Fruit fly (Drosophila melanogaster) whole organism, embryonic: ENCODE data around the gene swa.
A peak's percentile ranks its signal among the peaks of the same experiment; 100 is the strongest.

Source experiments
- Atf3 ChIP-seq: fragments of 200-800 bp; sonication (Bioruptor generic); optimal IDR thresholded peaks from 3 replicates; lab custom pipeline; 2016; ENCODE audit warnings: missing biosample characterization, missing genetic modification characterization
- Blimp-1 ChIP-seq: fragments of 200-800 bp; sonication (Bioruptor generic); optimal IDR thresholded peaks from 3 replicates; lab custom pipeline; 2018; ENCODE audit warnings: missing biosample characterization, missing genetic modification characterization, mild to moderate bottlenecking, moderate library complexity, missing genetic modification reagents
- CG10147 ChIP-seq: fragments of 200-800 bp; sonication (Bioruptor generic); optimal IDR thresholded peaks from 2 replicates; lab custom pipeline; 2019; ENCODE audit warnings: missing biosample characterization, mild to moderate bottlenecking, missing genetic modification characterization, moderate library complexity
- CG10462 ChIP-seq: fragments of 200-800 bp; sonication (Bioruptor generic); optimal IDR thresholded peaks from 2 replicates; lab custom pipeline; 2016; ENCODE audit warnings: missing biosample characterization, missing genetic modification characterization
- CG11093 ChIP-seq: fragments of 200-800 bp; sonication (Bioruptor generic); IDR thresholded peaks from 3 replicates; pipeline ENCODE4 v1.3.6; 2022; ENCODE audit warnings: missing biosample characterization, missing genetic modification characterization
- CG13123 ChIP-seq: fragments of 200-800 bp; sonication (Bioruptor generic); optimal IDR thresholded peaks from 2 replicates; lab custom pipeline; 2016; ENCODE audit warnings: missing biosample characterization, missing genetic modification characterization
- CG13775 ChIP-seq: fragments of 200-800 bp; sonication (Bioruptor generic); optimal IDR thresholded peaks from 3 replicates; lab custom pipeline; 2017; ENCODE audit warnings: missing biosample characterization, mild to moderate bottlenecking, missing genetic modification characterization
- CG14965 ChIP-seq: fragments of 200-800 bp; sonication (Bioruptor generic); optimal IDR thresholded peaks from 2 replicates; lab custom pipeline; 2016; ENCODE audit warnings: missing biosample characterization, missing genetic modification characterization, borderline replicate concordance
- CG18619 ChIP-seq: fragments of 200-800 bp; sonication (Bioruptor generic); optimal IDR thresholded peaks from 3 replicates; lab custom pipeline; 2017; ENCODE audit warnings: missing biosample characterization, mild to moderate bottlenecking, missing genetic modification characterization
- CG2678 ChIP-seq: fragments of 200-800 bp; sonication (Bioruptor generic); optimal IDR thresholded peaks from 3 replicates; lab custom pipeline; 2019; ENCODE audit warnings: missing biosample characterization, mild to moderate bottlenecking, missing genetic modification characterization, moderate library complexity
- CG31388 ChIP-seq: fragments of 200-800 bp; sonication (Bioruptor generic); optimal IDR thresholded peaks from 2 replicates; lab custom pipeline; 2016; ENCODE audit warnings: missing biosample characterization, missing genetic modification characterization
- CG31441 ChIP-seq: fragments of 200-800 bp; sonication (Bioruptor generic); IDR thresholded peaks from 2 replicates; pipeline ENCODE4 v1.3.6; 2022; ENCODE audit warnings: missing biosample characterization, missing genetic modification characterization
- CG6254 ChIP-seq: fragments of 200-800 bp; sonication (Bioruptor generic); optimal IDR thresholded peaks from 3 replicates; lab custom pipeline; 2017; ENCODE audit warnings: mild to moderate bottlenecking, missing biosample characterization, missing genetic modification reagents, missing genetic modification characterization
- CG6791 ChIP-seq: fragments of 200-800 bp; sonication (Bioruptor generic); IDR thresholded peaks from 3 replicates; pipeline ENCODE4 v1.3.6; 2022; ENCODE audit warnings: missing biosample characterization, missing genetic modification characterization; ENCODE audit not compliant: partially characterized antibody
- CG8089 ChIP-seq: fragments of 200-800 bp; sonication (Bioruptor generic); optimal IDR thresholded peaks from 3 replicates; lab custom pipeline; 2016; ENCODE audit warnings: missing biosample characterization, missing genetic modification characterization
- Dbx ChIP-seq: fragments of 200-800 bp; sonication (Bioruptor generic); IDR thresholded peaks from 3 replicates; pipeline ENCODE4 v1.3.6; 2022; ENCODE audit warnings: missing biosample characterization, missing genetic modification characterization
- Deaf1 ChIP-seq: fragments of 200-800 bp; optimal IDR thresholded peaks from 3 replicates; lab custom pipeline; 2019; ENCODE audit warnings: missing biosample characterization, mild to moderate bottlenecking, missing genetic modification characterization, moderate library complexity
- Dip2 ChIP-seq: fragments of 200-800 bp; sonication (Bioruptor generic); IDR thresholded peaks from 2 replicates; pipeline ENCODE4 v1.3.6; 2022; ENCODE audit warnings: missing biosample characterization, missing genetic modification characterization
- Doc3 ChIP-seq: fragments of 200-800 bp; sonication (Bioruptor generic); IDR thresholded peaks from 3 replicates; pipeline ENCODE4 v1.3.6; 2022; ENCODE audit warnings: missing biosample characterization, missing genetic modification characterization; ENCODE audit not compliant: partially characterized antibody
- Dref ChIP-seq: fragments of 200-800 bp; sonication (Bioruptor generic); IDR thresholded peaks from 2 replicates; pipeline ENCODE4 v1.3.6; 2022; ENCODE audit warnings: missing biosample characterization, missing genetic modification characterization
- E2f1 ChIP-seq: fragments of 200-800 bp; sonication (Bioruptor generic); IDR thresholded peaks from 2 replicates; pipeline ENCODE4 v1.3.6; 2022; ENCODE audit warnings: missing biosample characterization, missing genetic modification characterization
- Hey ChIP-seq: fragments of 200-800 bp; sonication (Bioruptor generic); optimal IDR thresholded peaks from 3 replicates; lab custom pipeline; 2018; ENCODE audit warnings: missing biosample characterization, mild to moderate bottlenecking, missing genetic modification characterization
- Hsf ChIP-seq: fragments of 200-800 bp; sonication (Bioruptor generic); optimal IDR thresholded peaks from 3 replicates; lab custom pipeline; 2016; ENCODE audit warnings: missing biosample characterization, missing genetic modification characterization
- Jarid2 ChIP-seq: fragments of 200-800 bp; sonication (Bioruptor generic); optimal IDR thresholded peaks from 3 replicates; lab custom pipeline; 2017; ENCODE audit warnings: mild to moderate bottlenecking, missing biosample characterization, missing genetic modification reagents, missing genetic modification characterization
- Neu2 ChIP-seq: fragments of 200-800 bp; sonication (Bioruptor generic); optimal IDR thresholded peaks from 3 replicates; lab custom pipeline; 2016; ENCODE audit warnings: missing biosample characterization, missing genetic modification characterization, borderline replicate concordance
- Nf-YA ChIP-seq: fragments of 200-800 bp; sonication (Bioruptor generic); IDR thresholded peaks from 2 replicates; pipeline ENCODE4 v1.3.6; 2022; ENCODE audit warnings: missing biosample characterization, missing genetic modification characterization
- PHDP ChIP-seq: fragments of 200-800 bp; sonication (Bioruptor generic); optimal IDR thresholded peaks from 3 replicates; lab custom pipeline; 2018; ENCODE audit warnings: missing biosample characterization, mild to moderate bottlenecking, missing genetic modification characterization, moderate library complexity
- Taf1 ChIP-seq: fragments of 200-800 bp; sonication (Bioruptor generic); IDR thresholded peaks from 2 replicates; pipeline ENCODE4 v1.3.6; 2022; ENCODE audit warnings: missing biosample characterization, missing genetic modification characterization
- Usf ChIP-seq: fragments of 200-800 bp; sonication (Bioruptor generic); optimal IDR thresholded peaks from 2 replicates; lab custom pipeline; 2017; ENCODE audit warnings: missing genotype, missing biosample characterization, missing genetic modification characterization
- abd-A ChIP-seq: fragments of 200-800 bp; sonication (Bioruptor generic); optimal IDR thresholded peaks from 3 replicates; lab custom pipeline; 2019; ENCODE audit warnings: missing biosample characterization, mild to moderate bottlenecking, missing genetic modification characterization, moderate library complexity
- ase ChIP-seq: fragments of 200-800 bp; sonication (Bioruptor generic); IDR thresholded peaks from 3 replicates; pipeline ENCODE4 v1.3.6; 2022; ENCODE audit warnings: missing biosample characterization, missing genetic modification characterization
- cas ChIP-seq: fragments of 200-800 bp; sonication (Bioruptor generic); IDR thresholded peaks from 2 replicates; pipeline ENCODE4 v1.3.6; 2022; ENCODE audit warnings: missing biosample characterization, missing genetic modification characterization
- cg ChIP-seq: fragments of 200-800 bp; sonication (Bioruptor generic); optimal IDR thresholded peaks from 3 replicates; lab custom pipeline; 2019; ENCODE audit warnings: missing biosample characterization, mild to moderate bottlenecking, missing genetic modification characterization, moderate library complexity
- corto ChIP-seq: fragments of 200-800 bp; sonication (Bioruptor generic); optimal IDR thresholded peaks from 2 replicates; lab custom pipeline; 2016; ENCODE audit warnings: missing biosample characterization, mild to moderate bottlenecking, missing genetic modification characterization, moderate library complexity
- eve ChIP-seq, 2 experiments: fragments of >200 bp; optimal IDR thresholded peaks; 2 replicates each; lab custom pipeline; 2017; ENCODE audit warnings: missing biosample characterization in 2 of 2, missing genetic modification characterization in 2 of 2
- fd3F ChIP-seq: fragments of 200-800 bp; sonication (Bioruptor generic); optimal IDR thresholded peaks from 2 replicates; lab custom pipeline; 2018; ENCODE audit warnings: missing biosample characterization, mild to moderate bottlenecking, missing genetic modification characterization, moderate library complexity
- fd96Cb ChIP-seq: fragments of 200-800 bp; sonication (Bioruptor generic); optimal IDR thresholded peaks from 2 replicates; lab custom pipeline; 2018; ENCODE audit warnings: missing biosample characterization, mild to moderate bottlenecking, missing genetic modification characterization, moderate library complexity
- ham ChIP-seq: fragments of 200-800 bp; sonication (Bioruptor generic); IDR thresholded peaks from 2 replicates; pipeline ENCODE4 v1.3.6; 2022; ENCODE audit warnings: missing biosample characterization, missing genetic modification characterization
- klu ChIP-seq: fragments of 200-800 bp; sonication (Bioruptor generic); IDR thresholded peaks from 2 replicates; pipeline ENCODE4 v1.3.6; 2022; ENCODE audit warnings: missing biosample characterization, missing genetic modification characterization
- lmd ChIP-seq: fragments of 200-800 bp; sonication (Bioruptor generic); IDR thresholded peaks from 2 replicates; pipeline ENCODE4 v1.3.6; 2022; ENCODE audit warnings: missing biosample characterization, missing genetic modification characterization
- nau ChIP-seq: fragments of 200-800 bp; sonication (Bioruptor generic); optimal IDR thresholded peaks from 3 replicates; lab custom pipeline; 2017; ENCODE audit warnings: missing biosample characterization, mild to moderate bottlenecking, missing genetic modification characterization, missing genetic modification reagents
- onecut ChIP-seq: fragments of 200-800 bp; sonication (Bioruptor generic); IDR thresholded peaks from 2 replicates; pipeline ENCODE4 v1.3.6; 2022; ENCODE audit warnings: missing biosample characterization, missing genetic modification characterization
- pb ChIP-seq: fragments of 200-800 bp; sonication (Bioruptor generic); optimal IDR thresholded peaks from 3 replicates; lab custom pipeline; 2016; ENCODE audit warnings: missing biosample characterization, missing genetic modification characterization
- pita ChIP-seq: fragments of 200-800 bp; sonication (Bioruptor generic); optimal IDR thresholded peaks from 2 replicates; lab custom pipeline; 2017; ENCODE audit warnings: missing biosample characterization, mild to moderate bottlenecking, missing genetic modification characterization
- row ChIP-seq: fragments of 200-800 bp; sonication (Bioruptor generic); IDR thresholded peaks from 3 replicates; pipeline ENCODE4 v1.3.6; 2022; ENCODE audit warnings: missing biosample characterization, missing genetic modification characterization
- schlank ChIP-seq: fragments of 200-800 bp; sonication (Bioruptor generic); optimal IDR thresholded peaks from 2 replicates; lab custom pipeline; 2018; ENCODE audit warnings: missing biosample characterization, mild to moderate bottlenecking, missing genetic modification characterization
- sim ChIP-seq: fragments of 200-800 bp; sonication (Bioruptor generic); IDR thresholded peaks from 2 replicates; pipeline ENCODE4 v1.3.6; 2022; ENCODE audit warnings: missing biosample characterization, missing genetic modification characterization
- sug ChIP-seq: fragments of 200-800 bp; optimal IDR thresholded peaks from 2 replicates; lab custom pipeline; 2019; ENCODE audit warnings: missing biosample characterization, mild to moderate bottlenecking, missing genetic modification characterization, moderate library complexity
- unpg ChIP-seq: fragments of 200-800 bp; sonication (Bioruptor generic); optimal IDR thresholded peaks from 3 replicates; lab custom pipeline; 2018; ENCODE audit warnings: missing biosample characterization, mild to moderate bottlenecking, missing genetic modification characterization, moderate library complexity

Gene swa

DNA sequence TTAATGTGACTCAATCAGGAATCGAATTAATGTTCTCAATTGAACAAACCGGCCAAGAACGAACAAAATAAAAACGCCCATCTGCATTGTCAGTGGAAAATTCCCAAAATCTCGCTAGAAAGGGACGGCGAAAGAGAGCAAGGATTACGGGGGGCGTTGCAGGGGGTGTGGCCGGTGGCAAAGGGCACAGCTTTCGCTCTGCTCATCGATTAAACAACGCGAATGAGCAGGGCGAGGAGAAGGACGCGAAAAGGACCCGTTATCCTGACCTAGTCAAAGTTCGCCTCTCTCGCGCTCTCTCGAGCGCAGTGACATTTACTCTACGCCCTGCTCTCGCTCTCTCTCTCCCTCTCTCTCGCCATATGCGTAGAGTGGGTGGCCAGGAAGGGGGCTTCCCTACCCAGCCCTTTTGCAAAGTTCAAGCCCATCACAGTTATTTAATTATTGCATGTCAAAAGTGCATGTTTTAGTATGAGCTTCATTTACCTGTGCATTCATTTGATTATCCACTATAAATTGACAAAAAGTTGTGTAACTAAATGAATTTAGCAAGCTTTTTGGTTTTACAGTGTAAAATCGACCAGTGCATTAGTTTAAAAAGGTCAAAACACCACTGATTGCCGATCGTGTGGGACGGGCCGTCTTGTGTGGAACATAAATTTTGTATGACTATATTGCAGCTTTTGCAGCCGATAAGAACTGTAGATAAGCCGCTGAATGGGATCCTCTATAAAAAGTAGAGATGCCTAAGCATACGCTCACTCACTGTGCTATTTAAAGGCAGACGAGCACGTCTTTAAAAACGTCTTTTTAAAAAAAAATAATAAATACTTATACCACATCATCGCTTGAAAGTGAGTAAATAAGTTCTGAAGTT is 26.5 kb downstream of the swa start (continued):
- no peak for TF ChIP-seq CG10462 (GFP tag; lab: Kevin White, UChicago)
- TF ChIP-seq pb: no peak
- TF ChIP-seq Blimp-1: peak; percentile 11
- no peak for TF ChIP-seq cg (GFP tag; lab: Kevin White, UChicago)
- no peak for TF ChIP-seq CG10147
- no peak for TF ChIP-seq sug (tag; lab: Kevin White, UChicago)
- no peak for TF ChIP-seq Doc3 (GFP tag; lab: Robert Waterston, UW)
- TF ChIP-seq CG13123: no peak
- no peak for TF ChIP-seq Nf-YA (GFP tag; lab: Robert Waterston, UW)
- no peak for TF ChIP-seq Dip2 (GFP tag; lab: Robert Waterston, UW)
- TF ChIP-seq unpg: peak; percentile 0
- TF ChIP-seq pita: no peak
- TF ChIP-seq CG11093 (GFP tag; lab: Robert Waterston, UW): no peak
- no peak for TF ChIP-seq cas (GFP tag; lab: Robert Waterston, UW)
- TF ChIP-seq Dref (GFP tag; lab: Robert Waterston, UW): no peak
- TF ChIP-seq Taf1 (GFP tag; lab: Robert Waterston, UW): no peak
- peak; percentile 27 for TF ChIP-seq CG13775 (GFP tag; lab: Kevin White, UChicago)
- TF ChIP-seq schlank (tag; lab: Kevin White, UChicago): no peak
- no peak for TF ChIP-seq fd96Cb (tag; lab: Kevin White, UChicago)
- no peak for TF ChIP-seq ase (GFP tag; lab: Robert Waterston, UW)
- TF ChIP-seq CG14965 (GFP tag; lab: Kevin White, UChicago): no peak
- peak; percentile 42 for TF ChIP-seq CG18619 (GFP tag; lab: Kevin White, UChicago)
- TF ChIP-seq fd3F (GFP tag; lab: Kevin White, UChicago): no peak
- no peak for TF ChIP-seq Jarid2
- peak; percentile 40; the same call in 1 of the 3 replicates for TF ChIP-seq row (GFP tag; lab: Robert Waterston, UW)
- TF ChIP-seq CG6791 (GFP tag; lab: Robert Waterston, UW): no peak
- no peak for TF ChIP-seq Neu2
- no peak for TF ChIP-seq Deaf1 (tag; lab: Kevin White, UChicago)
- TF ChIP-seq eve (GFP tag; optimal IDR thresholded peaks at IDR 0.05; lab: Kevin White, UChicago): peak in 1 of 2 experiments; percentile 66
- TF ChIP-seq corto (GFP tag; lab: Kevin White, UChicago): no peak
- TF ChIP-seq CG31441: no peak
- TF ChIP-seq klu (GFP tag; lab: Robert Waterston, UW): no peak
- TF ChIP-seq Usf (GFP tag; lab: Kevin White, UChicago): no peak
- TF ChIP-seq lmd (GFP tag; lab: Robert Waterston, UW): peak; percentile 18; the same call in 1 of the 2 replicates
- TF ChIP-seq CG2678 (tag; lab: Kevin White, UChicago): peak; percentile 41
- no peak for TF ChIP-seq Hsf
- no peak for TF ChIP-seq Atf3 (GFP tag; lab: Kevin White, UChicago)
- no peak for TF ChIP-seq E2f1 (GFP tag; lab: Robert Waterston, UW)
- TF ChIP-seq ham (GFP tag; lab: Robert Waterston, UW): no peak
- TF ChIP-seq CG31388 (GFP tag; lab: Kevin White, UChicago): no peak
- peak; percentile 15 for TF ChIP-seq CG6254 (GFP tag; lab: Kevin White, UChicago)
- TF ChIP-seq Hey (tag; lab: Kevin White, UChicago): no peak
- TF ChIP-seq PHDP (tag; lab: Kevin White, UChicago): no peak
- TF ChIP-seq onecut (GFP tag; lab: Robert Waterston, UW): peak; percentile 94
- no peak for TF ChIP-seq CG8089
- peak; percentile 18 for TF ChIP-seq abd-A (tag; lab: Kevin White, UChicago)
- TF ChIP-seq sim (GFP tag; lab: Robert Waterston, UW): no peak
- TF ChIP-seq nau (GFP tag; lab: Kevin White, UChicago): no peak
- no peak for TF ChIP-seq Dbx (GFP tag; lab: Robert Waterston, UW)
